Fruit fly (Drosophila melanogaster): ENCODE measurements around the gene sunn.
A peak's percentile ranks its signal among the peaks of the same experiment; 100 is the strongest.

DNA sequence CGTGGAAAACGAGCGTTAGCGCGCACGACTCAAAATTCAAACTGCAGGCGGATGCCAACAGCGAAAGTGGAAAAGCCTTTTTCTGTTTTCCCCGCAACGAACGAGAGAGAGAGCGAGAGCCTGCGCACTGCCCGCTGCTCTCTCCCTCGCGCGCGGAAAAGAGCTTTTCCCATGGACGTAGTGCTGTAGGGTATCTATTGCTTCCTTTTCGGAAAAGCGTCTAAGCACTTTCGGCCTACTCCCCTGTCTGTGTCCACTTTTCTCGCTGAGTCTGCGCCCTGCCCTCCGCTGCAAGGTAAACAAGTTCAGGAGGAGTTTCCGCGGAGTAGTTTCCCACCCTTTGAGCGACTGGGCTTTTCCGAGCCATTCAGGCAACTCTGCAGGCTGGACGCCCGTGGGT lies 47.9 kb upstream of the sunn start, which contains the start of gene CG32085:
- TF ChIP-seq CG13204 (GFP tag; optimal IDR thresholded peaks at IDR 0.05) = no peak
- TF ChIP-seq rn (GFP tag; IDR thresholded peaks at IDR 0.05) = peak; percentile 42; the same call in 1 of the 2 replicates
- peak; percentile 79 for TF ChIP-seq Ets98B (GFP tag; IDR thresholded peaks at IDR 0.05)
- TF ChIP-seq Snoo (tag; optimal IDR thresholded peaks at IDR 0.05) = no peak
- TF ChIP-seq CG34367 (tag; optimal IDR thresholded peaks at IDR 0.05) = no peak
- TF ChIP-seq CG32121 (GFP tag; IDR thresholded peaks at IDR 0.05) = peak; percentile 72
- TF ChIP-seq CG14655 (GFP tag; optimal IDR thresholded peaks at IDR 0.05) = peak; percentile 38
- no peak for TF ChIP-seq CG15710 (tag; optimal IDR thresholded peaks at IDR 0.05)
- no peak for TF ChIP-seq EcR (GFP tag; optimal IDR thresholded peaks at IDR 0.05)
- TF ChIP-seq Pif1A (GFP tag; optimal IDR thresholded peaks at IDR 0.05) = peak; percentile 44
- no peak for TF ChIP-seq CG10348 (GFP tag; IDR thresholded peaks at IDR 0.05)
- TF ChIP-seq fd96Ca (GFP tag; IDR thresholded peaks at IDR 0.05) = peak; percentile 74; the same call in 2 of the 3 replicates
- no peak for TF ChIP-seq Pif1B (GFP tag; optimal IDR thresholded peaks at IDR 0.05)

Data from whole organism, pupa.